Fruit fly (Drosophila melanogaster): ENCODE data around the gene CG31642.
A peak's percentile ranks its signal among the peaks of the same experiment; 100 is the strongest.

The CG31642 gene

dm6 chr2L:6098479-6099269, 19.6 kb upstream of the CG31642 start, which contains the start of gene CG9175 (continued):
- TF ChIP-seq chinmo (GFP tag; IDR thresholded peaks at IDR 0.05; ENCODE audit: partially characterized antibody) (peak; percentile 99), CG11723 (GFP tag; optimal IDR thresholded peaks at IDR 0.05) (no peak), HHEX (GFP tag; optimal IDR thresholded peaks at IDR 0.05) (no peak), CG2116 (GFP tag; optimal IDR thresholded peaks at IDR 0.05) (peak; percentile 78), CkIIα-i1 (GFP tag; IDR thresholded peaks at IDR 0.05) (no peak), CG9727 (GFP tag; optimal IDR thresholded peaks at IDR 0.05) (peak; percentile 38), Dek (tag; optimal IDR thresholded peaks at IDR 0.05) (peak; percentile 33), CG15696 (tag; optimal IDR thresholded peaks at IDR 0.05) (peak; percentile 3), CG1792 (GFP tag; optimal IDR thresholded peaks at IDR 0.05) (peak; percentile 15), Hr3 (GFP tag; optimal IDR thresholded peaks at IDR 0.05) (peak; percentile 5), stc (GFP tag; IDR thresholded peaks at IDR 0.05) (peak; percentile 35; the same call in 1 of the 2 replicates), sc (optimal IDR thresholded peaks at IDR 0.05) (no peak), sc (GFP tag; optimal IDR thresholded peaks at IDR 0.05) (no peak), Eip74EF (GFP tag; optimal IDR thresholded peaks at IDR 0.05) (no peak), CG18764 (GFP tag; optimal IDR thresholded peaks at IDR 0.05) (no peak), CG11093 (GFP tag; IDR thresholded peaks at IDR 0.05) (no peak), tio (GFP tag; optimal IDR thresholded peaks at IDR 0.05) (no peak), nerfin-1 (tag; optimal IDR thresholded peaks at IDR 0.05) (peak; percentile 37), CG12104 (GFP tag; optimal IDR thresholded peaks at IDR 0.05) (peak; percentile 15), CG14441 (GFP tag; IDR thresholded peaks at IDR 0.05) (no peak), NC2α (GFP tag; optimal IDR thresholded peaks at IDR 0.05) (no peak), dpn (GFP tag; optimal IDR thresholded peaks at IDR 0.05) (peak; percentile 40 to 45), jing (GFP tag; optimal IDR thresholded peaks at IDR 0.05) (no peak), zen (tag; optimal IDR thresholded peaks at IDR 0.05) (peak; percentile 63), CG2199 (GFP tag; IDR thresholded peaks at IDR 0.05) (peak; percentile 22; the same call in 1 of the 3 replicates), CG6654 (GFP tag; optimal IDR thresholded peaks at IDR 0.05) (no peak), Dip2 (GFP tag; IDR thresholded peaks at IDR 0.05) (no peak), Ptx1 (GFP tag; IDR thresholded peaks at IDR 0.05) (peak; percentile 39; the same call in 1 of the 2 replicates), luna (GFP tag; optimal IDR thresholded peaks at IDR 0.05) (peak; percentile 5), Deaf1 (tag; optimal IDR thresholded peaks at IDR 0.05) (peak; percentile 29), CG34376 (GFP tag; optimal IDR thresholded peaks at IDR 0.05) (peak; percentile 60), Sox100B (GFP tag; optimal IDR thresholded peaks at IDR 0.05) (no peak), CG3281 (GFP tag; optimal IDR thresholded peaks at IDR 0.05) (no peak), MBD-R2 (GFP tag; IDR thresholded peaks at IDR 0.05) (peak; percentile 98), CG11456 (GFP tag; IDR thresholded peaks at IDR 0.05) (0 out of 3 replicates have a peak, but pooled peaks have one; percentile 58), seq (GFP tag; IDR thresholded peaks at IDR 0.05) (no peak), Gsc (GFP tag; IDR thresholded peaks at IDR 0.05) (no peak), CG10543 (GFP tag; optimal IDR thresholded peaks at IDR 0.05) (peak; percentile 67), CG6272 (GFP tag; IDR thresholded peaks at IDR 0.05) (no peak; the same call in 1 of the 2 replicates), Lim3 (GFP tag; IDR thresholded peaks at IDR 0.05) (no peak), Scr (GFP tag; IDR thresholded peaks at IDR 0.05; ENCODE audit: partially characterized antibody) (peak; percentile 93), Side (GFP tag; optimal IDR thresholded peaks at IDR 0.05) (peak; percentile 31), CG3163 (GFP tag; optimal IDR thresholded peaks at IDR 0.05) (peak; percentile 23), oc (tag; optimal IDR thresholded peaks at IDR 0.05) (peak; percentile 23), chif (GFP tag; optimal IDR thresholded peaks at IDR 0.05) (peak in 1 of 2 experiments; percentile 49), CG14710 (tag; optimal IDR thresholded peaks at IDR 0.05) (peak; percentile 76), knrl (GFP tag; IDR thresholded peaks at IDR 0.05; ENCODE audit: partially characterized antibody) (peak; percentile 94), lab (GFP tag; optimal IDR thresholded peaks at IDR 0.05) (peak; percentile 67), bbx (GFP tag; IDR thresholded peaks at IDR 0.05; ENCODE audit: partially characterized antibody) (peak; percentile 97)

All from whole organism, embryonic.